Fruit fly (Drosophila melanogaster): ENCODE measurements around the gene CG9386.
A peak's percentile ranks its signal among the peaks of the same experiment; 100 is the strongest.

CG9386 gene

dm6 chr3R:9563240-9563992 is 8.2 kb upstream of the CG9386 start, which contains the start of the genes CG9393 and Vps45 (continued):
- TF ChIP-seq CG4328 (GFP tag; optimal IDR thresholded peaks at IDR 0.05) (peak; percentile 16), CG12659 (GFP tag; optimal IDR thresholded peaks at IDR 0.05) (peak; percentile 78), pan (optimal IDR thresholded peaks at IDR 0.05) (no peak), pan (GFP tag; optimal IDR thresholded peaks at IDR 0.05 in 1 of 2, IDR thresholded peaks at IDR 0.05 in 1 of 2) (peak in 1 of 2 experiments; percentile 32), CG14710 (tag; optimal IDR thresholded peaks at IDR 0.05) (peak; percentile 81), CG8765 (GFP tag; IDR thresholded peaks at IDR 0.05) (peak; percentile 49; the same call in 1 of the 2 replicates), az2 (GFP tag; optimal IDR thresholded peaks at IDR 0.05) (peak; percentile 48), pzg (GFP tag; optimal IDR thresholded peaks at IDR 0.05) (peak; percentile 80), shn (GFP tag; optimal IDR thresholded peaks at IDR 0.05) (peak; percentile 52), CG15696 (tag; optimal IDR thresholded peaks at IDR 0.05) (peak; percentile 60), Elba2 (GFP tag; optimal IDR thresholded peaks at IDR 0.05) (peak; percentile 13), CG2129 (GFP tag; IDR thresholded peaks at IDR 0.05; ENCODE audit: partially characterized antibody) (peak; percentile 75), knrl (GFP tag; IDR thresholded peaks at IDR 0.05; ENCODE audit: partially characterized antibody) (peak; percentile 95), Rfx (GFP tag; IDR thresholded peaks at IDR 0.05) (peak; percentile 64), HLH4C (GFP tag; IDR thresholded peaks at IDR 0.05; ENCODE audit: partially characterized antibody) (peak; percentile 94), CrebB (tag; optimal IDR thresholded peaks at IDR 0.05) (no peak), Doc3 (GFP tag; IDR thresholded peaks at IDR 0.05; ENCODE audit: partially characterized antibody) (peak; percentile 90), chn (GFP tag; optimal IDR thresholded peaks at IDR 0.05) (peak; percentile 83), CG15601 (tag; optimal IDR thresholded peaks at IDR 0.05) (peak; percentile 64), vfl (GFP tag; optimal IDR thresholded peaks at IDR 0.05) (peak; percentile 52), Ets97D (GFP tag; optimal IDR thresholded peaks at IDR 0.05) (peak; percentile 77), Rx (GFP tag; IDR thresholded peaks at IDR 0.05) (0 out of 2 replicates have a peak, but pooled peaks have one; percentile 23), Sry-β (GFP tag; optimal IDR thresholded peaks at IDR 0.05) (peak; percentile 96), CG1602 (GFP tag; optimal IDR thresholded peaks at IDR 0.05) (peak; percentile 62), CG7963 (GFP tag; IDR thresholded peaks at IDR 0.05; ENCODE audit: partially characterized antibody) (peak; percentile 87), dan (GFP tag; IDR thresholded peaks at IDR 0.05) (no peak), Dip3 (GFP tag; optimal IDR thresholded peaks at IDR 0.05) (peak; percentile 71), Atf6 (GFP tag; IDR thresholded peaks at IDR 0.05) (no peak; the same call in 1 of the 2 replicates), CG34376 (GFP tag; optimal IDR thresholded peaks at IDR 0.05) (peak; percentile 72), CG15479 (GFP tag; optimal IDR thresholded peaks at IDR 0.05) (no peak), klu (GFP tag; IDR thresholded peaks at IDR 0.05) (peak; percentile 54), CG8089 (GFP tag; optimal IDR thresholded peaks at IDR 0.05) (peak; percentile 46), Max (GFP tag; optimal IDR thresholded peaks at IDR 0.05) (peak; percentile 80), ranshi (GFP tag; IDR thresholded peaks at IDR 0.05) (peak; percentile 36; the same call in 1 of the 2 replicates), YL-1 (GFP tag; optimal IDR thresholded peaks at IDR 0.05) (peak; percentile 68), CG1529 (GFP tag; optimal IDR thresholded peaks at IDR 0.05) (no peak), Med (GFP tag) (peak; percentile 90), bab2 (GFP tag; optimal IDR thresholded peaks at IDR 0.05) (peak; percentile 63), B-H2 (GFP tag; optimal IDR thresholded peaks at IDR 0.05) (peak; percentile 70), Jarid2 (GFP tag; optimal IDR thresholded peaks at IDR 0.05) (no peak), MBD-R2 (GFP tag; IDR thresholded peaks at IDR 0.05) (peak; percentile 73), slou (GFP tag; optimal IDR thresholded peaks at IDR 0.05) (no peak), CG13624 (GFP tag; optimal IDR thresholded peaks at IDR 0.05) (peak; percentile 62), tin (GFP tag; optimal IDR thresholded peaks at IDR 0.05) (peak; percentile 70), dmrt11E (tag; optimal IDR thresholded peaks at IDR 0.05) (peak; percentile 59), psq (GFP tag; optimal IDR thresholded peaks at IDR 0.05) (peak; percentile 26), D19A (tag; optimal IDR thresholded peaks at IDR 0.05) (no peak), CG9797 (GFP tag; optimal IDR thresholded peaks at IDR 0.05) (peak; percentile 53), CG17568 (GFP tag; optimal IDR thresholded peaks at IDR 0.05) (no peak)

All from whole organism, embryonic.